Worm (Caenorhabditis elegans): Measurements from ENCODE around the gene lsy-2.

lsy-2 gene

DNA sequence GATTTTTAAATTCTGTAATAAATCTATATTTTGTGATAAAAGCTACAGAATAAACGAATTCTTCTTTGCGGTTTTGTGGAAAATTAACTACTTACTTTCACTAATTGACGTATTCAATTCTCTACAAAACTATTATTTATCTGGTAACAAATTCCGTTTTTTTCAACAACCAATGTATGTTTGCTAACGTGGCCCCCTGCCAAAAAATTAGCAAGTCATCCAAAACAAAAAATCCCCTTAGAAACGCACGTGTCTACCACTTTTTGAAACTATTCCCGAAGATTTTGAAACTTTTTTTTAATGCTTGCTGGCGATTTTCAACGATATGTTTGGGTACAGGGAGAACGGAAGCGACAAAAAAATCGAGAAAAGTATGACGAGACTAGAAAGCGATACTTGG is 4.5 kb upstream of the lsy-2 start, which contains the start of gene F49H12.2:
Gene F49H12.2 (plus strand): TSS at position 301 of the 400 bp plus-strand sequence.
- no peak for TF ChIP-seq unc-86 (tag; optimal IDR thresholded peaks at IDR 0.05)
- TF ChIP-seq tbx-2 (tag; optimal IDR thresholded peaks at IDR 0.05) = no peak
- no peak for TF ChIP-seq nhr-77 (tag; optimal IDR thresholded peaks at IDR 0.05)
- no peak for TF ChIP-seq alr-1 (tag; optimal IDR thresholded peaks at IDR 0.05; ENCODE audit: borderline replicate concordance)
- TF ChIP-seq egl-27 (tag; optimal IDR thresholded peaks at IDR 0.05) = no peak
- no peak for TF ChIP-seq sox-4 (tag; optimal IDR thresholded peaks at IDR 0.05)
- no peak for TF ChIP-seq pqm-1 (tag; optimal IDR thresholded peaks at IDR 0.05)
- TF ChIP-seq fkh-4 (tag; optimal IDR thresholded peaks at IDR 0.05; ENCODE audit: borderline replicate concordance) = no peak
- TF ChIP-seq pax-3 (tag; optimal IDR thresholded peaks at IDR 0.05) = no peak
- TF ChIP-seq ces-1 (GFP tag; optimal IDR thresholded peaks at IDR 0.05) = no peak
- TF ChIP-seq sptf-1 (tag; optimal IDR thresholded peaks at IDR 0.05) = no peak
- TF ChIP-seq snu-23 (GFP tag; optimal IDR thresholded peaks at IDR 0.05) = no peak
- TF ChIP-seq isw-1 (GFP tag; IDR thresholded peaks at IDR 0.05) = no peak
- no peak for TF ChIP-seq zip-4 (GFP tag; optimal IDR thresholded peaks at IDR 0.05)
- no peak for TF ChIP-seq unc-98 (GFP tag; IDR thresholded peaks at IDR 0.05)
- no peak for TF ChIP-seq ceh-8 (GFP tag; optimal IDR thresholded peaks at IDR 0.05)

DNA sequence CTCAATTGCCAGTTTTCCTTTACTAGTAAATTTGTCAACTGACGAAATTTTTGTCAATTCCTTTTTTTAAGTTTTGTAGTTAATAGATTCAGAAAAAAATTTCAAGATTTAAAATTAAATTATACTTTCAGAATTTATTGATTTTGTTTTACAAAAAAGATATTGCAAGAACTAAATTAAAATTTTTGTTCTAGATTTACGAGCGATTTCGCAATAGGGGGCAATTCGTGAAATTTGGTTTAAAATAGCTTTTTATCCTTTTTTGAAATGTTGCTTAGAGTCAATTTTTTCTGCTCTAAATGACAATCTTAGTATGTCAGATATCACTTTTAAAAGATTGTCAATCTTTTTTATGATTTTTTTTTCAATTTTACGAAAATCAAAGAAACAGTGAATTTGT is 4.0 kb upstream of the lsy-2 start:
- peak; percentile 62 for TF ChIP-seq skn-1 (tag; optimal IDR thresholded peaks at IDR 0.05)
- no peak for TF ChIP-seq hlh-17 (GFP tag; optimal IDR thresholded peaks at IDR 0.05; ENCODE audit: borderline replicate concordance)

DNA sequence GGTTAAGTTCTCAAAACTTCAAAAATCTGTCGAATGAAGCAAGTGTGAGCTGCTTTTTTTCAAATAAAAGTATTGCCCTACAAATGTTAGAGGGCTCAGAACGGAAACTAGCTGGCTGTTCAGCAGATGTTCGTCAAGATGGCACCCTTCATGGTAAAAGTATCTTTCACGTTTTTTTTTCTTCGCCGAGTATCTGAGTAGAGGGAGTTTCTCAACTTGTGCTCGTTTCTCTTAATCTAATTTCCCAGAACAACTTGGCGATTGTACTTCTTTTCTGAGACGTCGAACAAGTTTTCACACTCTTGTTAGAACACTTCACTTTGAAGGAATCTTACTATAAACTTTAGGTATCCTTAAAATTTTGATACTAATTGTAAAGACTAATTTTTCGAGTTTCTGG is 1.8 kb upstream of the lsy-2 start:
- TF ChIP-seq mdl-1 (tag; optimal IDR thresholded peaks at IDR 0.05) (no peak), isw-1 (GFP tag; IDR thresholded peaks at IDR 0.05) (no peak), lin-35 (GFP tag; optimal IDR thresholded peaks at IDR 0.05) (no peak), elt-3 (tag; optimal IDR thresholded peaks at IDR 0.05) (no peak), ceh-8 (GFP tag; optimal IDR thresholded peaks at IDR 0.05) (no peak), snu-23 (GFP tag; optimal IDR thresholded peaks at IDR 0.05) (no peak), snpc-4 (tag; optimal IDR thresholded peaks at IDR 0.05) (no peak), lin-13 (GFP tag; optimal IDR thresholded peaks at IDR 0.05) (no peak), nhr-19 (GFP tag; conservative IDR thresholded peaks at IDR 0.05) (no peak), nhr-237 (tag; optimal IDR thresholded peaks at IDR 0.05) (no peak), dsc-1 (tag; optimal IDR thresholded peaks at IDR 0.05) (no peak), aha-1 (tag; optimal IDR thresholded peaks at IDR 0.05) (no peak), efl-1 (optimal IDR thresholded peaks at IDR 0.05) (no peak), efl-1 (GFP tag; optimal IDR thresholded peaks at IDR 0.05 in 1 of 2) (no peak), nhr-12 (tag; optimal IDR thresholded peaks at IDR 0.05) (no peak), zip-4 (GFP tag; optimal IDR thresholded peaks at IDR 0.05) (no peak)

DNA sequence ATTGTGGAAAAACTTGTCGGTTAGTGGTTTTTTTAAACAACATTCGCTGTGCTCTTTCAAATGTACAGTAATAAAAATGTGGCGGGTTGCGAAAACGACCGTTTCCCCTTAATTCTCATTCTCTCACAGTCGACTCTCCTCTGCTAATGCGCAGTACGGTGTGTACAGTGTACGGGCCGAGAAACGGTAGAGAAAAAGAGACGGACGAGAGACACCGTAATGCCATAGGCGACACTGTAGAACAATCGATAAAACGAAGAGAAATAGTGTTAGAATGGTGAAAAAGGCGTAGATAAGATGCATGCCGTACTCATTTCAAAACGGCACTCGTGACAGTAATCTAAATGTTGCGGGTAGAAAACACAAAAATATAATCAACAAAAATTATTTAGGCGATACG is 989 bp downstream of the lsy-2 start:
- TF ChIP-seq nhr-20 (tag; optimal IDR thresholded peaks at IDR 0.05) (peak; percentile 50), elt-2 (tag; optimal IDR thresholded peaks at IDR 0.05) (peak; percentile 73), blmp-1 (tag; optimal IDR thresholded peaks at IDR 0.05) (peak; percentile 24), C04F5.9 (tag; optimal IDR thresholded peaks at IDR 0.05) (no peak), lin-35 (GFP tag; optimal IDR thresholded peaks at IDR 0.05) (peak in 1 of 2 experiments; percentile 77), snu-23 (GFP tag; optimal IDR thresholded peaks at IDR 0.05) (peak; percentile 19), nhr-90 (tag; optimal IDR thresholded peaks at IDR 0.05; ENCODE audit: poor library complexity) (peak; percentile 44), Y116A8C.19 (tag; optimal IDR thresholded peaks at IDR 0.05; ENCODE audit: borderline replicate concordance) (no peak), lin-39 (tag; optimal IDR thresholded peaks at IDR 0.05) (no peak), mdl-1 (tag; optimal IDR thresholded peaks at IDR 0.05) (peak in 1 of 2 experiments; percentile 8), mep-1 (tag; optimal IDR thresholded peaks at IDR 0.05) (peak; percentile 30), snpc-4 (tag; optimal IDR thresholded peaks at IDR 0.05) (peak; percentile 6), elt-3 (tag; optimal IDR thresholded peaks at IDR 0.05) (peak in 2 of 6 experiments; percentile 39 to 63), mef-2 (tag; optimal IDR thresholded peaks at IDR 0.05) (no peak), xbp-1 (tag; optimal IDR thresholded peaks at IDR 0.05) (no peak), nhr-85 (tag) (peak; percentile 44), efl-1 (optimal IDR thresholded peaks at IDR 0.05) (no peak), efl-1 (GFP tag; optimal IDR thresholded peaks at IDR 0.05 in 1 of 2) (peak in 1 of 2 experiments; percentile 93), nhr-71 (tag; optimal IDR thresholded peaks at IDR 0.05) (peak; percentile 29), lin-14 (GFP tag; optimal IDR thresholded peaks at IDR 0.05) (peak; percentile 31)

Measured in whole organism, L1 larva.